Worm (Caenorhabditis elegans) whole organism, L2 larva: ENCODE data around the gene cyp-35B2.

Experiments
- ama-1 ChIP-seq: fragments of 150-350 bp; optimal IDR thresholded peaks from 2 replicates; lab custom pipeline; 2018; ENCODE audit warnings: inconsistent platforms
- blmp-1 ChIP-seq: sonication (generic microtip); optimal IDR thresholded peaks from 2 replicates; lab custom pipeline; 2017; ENCODE audit warnings: missing genetic modification characterization, mild to moderate bottlenecking, missing compliant biosample characterization, antibody characterized with exemption, moderate library complexity; ENCODE audit not compliant: insufficient read depth
- nhr-11 ChIP-seq: fragments of 150-350 bp; optimal IDR thresholded peaks from 2 replicates; lab custom pipeline; 2014; ENCODE audit warnings: missing biosample characterization, missing genetic modification characterization
- zag-1 ChIP-seq: fragments of 150-350 bp; optimal IDR thresholded peaks from 2 replicates; lab custom pipeline; 2014; ENCODE audit warnings: missing biosample characterization, missing genetic modification characterization
- ztf-1 ChIP-seq: fragments of 200-800 bp; sonication (Bioruptor generic); conservative IDR thresholded peaks from 2 replicates; pipeline ENCODE4 v1.3.6; 2022; ENCODE audit warnings: missing genetic modification characterization, missing compliant biosample characterization

DNA sequence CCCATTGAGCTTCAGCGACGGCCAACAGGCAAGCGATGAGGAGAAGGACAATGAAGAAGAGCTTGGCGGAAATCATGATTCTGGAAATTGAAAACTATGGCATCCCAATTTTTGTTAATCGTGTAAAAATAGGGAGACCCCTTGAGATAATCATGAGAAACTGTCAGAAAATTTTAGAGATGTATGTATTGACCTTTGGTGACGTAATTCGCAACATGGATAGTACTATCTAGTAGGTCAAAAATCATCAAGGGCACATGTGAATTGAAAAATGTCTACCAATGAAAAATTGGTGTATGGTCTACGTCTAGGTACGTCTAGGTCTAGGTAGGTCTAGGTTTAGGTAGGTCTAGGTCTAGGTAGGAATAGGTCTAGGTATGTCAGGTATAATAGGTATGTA, 37.1 kb downstream of the cyp-35B2 start, which contains the start of gene nlp-34:
- TF ChIP-seq nhr-11 (tag; lab: Kevin White, UChicago) (no peak), ama-1 (lab: Kevin White, UChicago) (no peak), zag-1 (tag; lab: Kevin White, UChicago) (no peak), ztf-1 (GFP tag; lab: Robert Waterston, UW) (no peak), blmp-1 (tag; lab: Kevin White, UChicago) (no peak)
